Fruit fly (Drosophila melanogaster) whole organism, embryonic: ENCODE results near the gene CG13995.
A peak's percentile ranks its signal among the peaks of the same experiment; 100 is the strongest.

Experiments
- Abd-B ChIP-seq: fragments of 200-800 bp; sonication (Bioruptor generic); optimal IDR thresholded peaks from 2 replicates; lab custom pipeline; 2018; ENCODE audit warnings: missing biosample characterization, mild to moderate bottlenecking, missing genetic modification characterization, moderate library complexity
- Awh ChIP-seq: fragments of 200-800 bp; sonication (Bioruptor generic); IDR thresholded peaks from 2 replicates; pipeline ENCODE4, ENCODE4 v1.3.6; 2022; ENCODE audit warnings: missing biosample characterization, missing genetic modification characterization
- CG10267 ChIP-seq: fragments of 200-800 bp; sonication (Bioruptor generic); optimal IDR thresholded peaks from 2 replicates; lab custom pipeline; 2018; ENCODE audit warnings: missing biosample characterization, mild to moderate bottlenecking, missing genetic modification characterization, moderate library complexity
- CG11247 ChIP-seq: fragments of 200-800 bp; sonication (Bioruptor generic); IDR thresholded peaks from 2 replicates; pipeline ENCODE4 v1.3.6; 2022; ENCODE audit warnings: missing biosample characterization, missing genetic modification characterization
- CG13287 ChIP-seq: fragments of 200-800 bp; sonication (Bioruptor generic); IDR thresholded peaks from 2 replicates; pipeline ENCODE4 v1.3.6; 2022; ENCODE audit warnings: missing biosample characterization, missing genetic modification characterization; ENCODE audit not compliant: partially characterized antibody
- CG14860 ChIP-seq: fragments of 200-800 bp; sonication (Bioruptor generic); IDR thresholded peaks from 3 replicates; pipeline ENCODE4 v1.3.6; 2022; ENCODE audit warnings: missing biosample characterization, missing genetic modification characterization; ENCODE audit not compliant: partially characterized antibody
- CG15514 ChIP-seq: fragments of 200-800 bp; sonication (Bioruptor generic); optimal IDR thresholded peaks from 3 replicates; lab custom pipeline; 2017; ENCODE audit warnings: missing biosample characterization, missing genetic modification characterization, mild to moderate bottlenecking, moderate library complexity, missing genetic modification reagents
- CG16815 ChIP-seq: fragments of 200-800 bp; sonication (Bioruptor generic); optimal IDR thresholded peaks from 3 replicates; lab custom pipeline; 2017; ENCODE audit warnings: missing biosample characterization, mild to moderate bottlenecking, missing genetic modification characterization
- CG17359 ChIP-seq: fragments of 200-800 bp; sonication (Bioruptor generic); optimal IDR thresholded peaks from 3 replicates; lab custom pipeline; 2018; ENCODE audit warnings: missing biosample characterization, mild to moderate bottlenecking, missing genetic modification characterization, moderate library complexity
- CG2116 ChIP-seq: fragments of 200-800 bp; sonication (Bioruptor generic); optimal IDR thresholded peaks from 3 replicates; lab custom pipeline; 2018; ENCODE audit warnings: missing biosample characterization, mild to moderate bottlenecking, missing genetic modification characterization
- CG2120 ChIP-seq: fragments of 200-800 bp; sonication (Bioruptor generic); optimal IDR thresholded peaks from 3 replicates; lab custom pipeline; 2016; ENCODE audit warnings: missing biosample characterization, missing genetic modification characterization
- CG2129 ChIP-seq: fragments of 200-800 bp; sonication (Bioruptor generic); IDR thresholded peaks from 2 replicates; pipeline ENCODE4 v1.3.6; 2022; ENCODE audit warnings: missing biosample characterization, missing genetic modification characterization; ENCODE audit not compliant: partially characterized antibody
- CG2889 ChIP-seq: fragments of 200-800 bp; sonication (Bioruptor generic); IDR thresholded peaks from 3 replicates; pipeline ENCODE4 v1.3.6; 2022; ENCODE audit warnings: missing biosample characterization, missing genetic modification characterization
- CG34224 ChIP-seq: fragments of 200-800 bp; sonication (Bioruptor generic); IDR thresholded peaks from 3 replicates; pipeline ENCODE4 v1.3.6; 2022; ENCODE audit warnings: missing biosample characterization, missing genetic modification characterization; ENCODE audit not compliant: partially characterized antibody
- CG4404 ChIP-seq: fragments of 200-800 bp; sonication (Bioruptor generic); IDR thresholded peaks from 2 replicates; pipeline ENCODE4 v1.3.6; 2022; ENCODE audit warnings: missing biosample characterization, missing genetic modification characterization
- CG4617 ChIP-seq: fragments of 200-800 bp; sonication (Bioruptor generic); optimal IDR thresholded peaks from 3 replicates; lab custom pipeline; 2016; ENCODE audit warnings: missing biosample characterization, missing genetic modification characterization, borderline replicate concordance
- CG9437 ChIP-seq: fragments of 200-800 bp; sonication (Bioruptor generic); optimal IDR thresholded peaks from 2 replicates; lab custom pipeline; 2018; ENCODE audit warnings: missing biosample characterization, mild to moderate bottlenecking, missing genetic modification characterization
- CG9797 ChIP-seq: fragments of 200-800 bp; sonication (Bioruptor generic); optimal IDR thresholded peaks from 3 replicates; lab custom pipeline; 2018; ENCODE audit warnings: missing biosample characterization, mild to moderate bottlenecking, missing genetic modification characterization
- CrebB ChIP-seq: fragments of 200-800 bp; sonication (Bioruptor generic); optimal IDR thresholded peaks from 3 replicates; lab custom pipeline; 2018; ENCODE audit warnings: missing biosample characterization, mild to moderate bottlenecking, missing genetic modification characterization
- D19A ChIP-seq: fragments of 200-800 bp; optimal IDR thresholded peaks from 3 replicates; lab custom pipeline; 2019; ENCODE audit warnings: missing biosample characterization, mild to moderate bottlenecking, missing genetic modification characterization, moderate library complexity
- Dad ChIP-seq: fragments of 200-800 bp; sonication (Bioruptor generic); optimal IDR thresholded peaks from 3 replicates; lab custom pipeline; 2016; ENCODE audit warnings: missing biosample characterization, missing genetic modification characterization
- Dll ChIP-seq: fragments of 200-800 bp; sonication (Bioruptor generic); IDR thresholded peaks from 4 replicates; pipeline ENCODE4 v1.3.6; 2022; ENCODE audit warnings: missing biosample characterization, missing genetic modification characterization; ENCODE audit not compliant: partially characterized antibody
- Drgx ChIP-seq: fragments of 200-800 bp; sonication (Bioruptor generic); IDR thresholded peaks from 2 replicates; pipeline ENCODE4 v1.3.6; 2022; ENCODE audit warnings: missing biosample characterization, missing genetic modification characterization
- Lpt ChIP-seq: fragments of >200 bp; optimal IDR thresholded peaks from 2 replicates; lab custom pipeline; 2018; ENCODE audit warnings: missing biosample characterization, missing genetic modification characterization
- Max ChIP-seq: fragments of 200-800 bp; sonication (Bioruptor generic); optimal IDR thresholded peaks from 2 replicates; lab custom pipeline; 2016; ENCODE audit warnings: missing biosample characterization, mild to moderate bottlenecking, missing genetic modification characterization
- Med ChIP-seq: fragments of 200-800 bp; sonication (Bioruptor generic); peaks from one replicate; lab custom pipeline; 2016; ENCODE audit warnings: missing biosample characterization, missing genetic modification characterization, mild to moderate bottlenecking, inconsistent platforms, moderate library complexity
- Oli ChIP-seq: fragments of 200-800 bp; sonication (Bioruptor generic); optimal IDR thresholded peaks from 2 replicates; lab custom pipeline; 2018; ENCODE audit warnings: missing biosample characterization, mild to moderate bottlenecking, missing genetic modification characterization, moderate library complexity
- Optix ChIP-seq: fragments of 200-800 bp; sonication (Bioruptor generic); IDR thresholded peaks from 3 replicates; pipeline ENCODE4 v1.3.6; 2022; ENCODE audit warnings: missing biosample characterization, missing genetic modification characterization
- Ptx1 ChIP-seq: fragments of 200-800 bp; sonication (Bioruptor generic); IDR thresholded peaks from 2 replicates; pipeline ENCODE4 v1.3.6; 2022; ENCODE audit warnings: missing biosample characterization, missing genetic modification characterization
- Sin3A ChIP-seq: fragments of >200 bp; optimal IDR thresholded peaks from 2 replicates; lab custom pipeline; 2018
- Sry-δ ChIP-seq: fragments of 200-800 bp; sonication (Bioruptor generic); optimal IDR thresholded peaks from 2 replicates; lab custom pipeline; 2016; ENCODE audit warnings: missing biosample characterization, missing genetic modification characterization
- YL-1 ChIP-seq: fragments of 200-800 bp; sonication (Bioruptor generic); optimal IDR thresholded peaks from 3 replicates; lab custom pipeline; 2017; ENCODE audit warnings: missing biosample characterization, mild to moderate bottlenecking, missing genetic modification characterization
- bigmax ChIP-seq: fragments of 200-800 bp; sonication (Bioruptor generic); optimal IDR thresholded peaks from 2 replicates; lab custom pipeline; 2018; ENCODE audit warnings: missing biosample characterization, mild to moderate bottlenecking, missing genetic modification characterization
- bsh ChIP-seq, 2 experiments: fragments of 200-800 bp; sonication (Bioruptor generic); optimal IDR thresholded peaks; 2 replicates each; lab custom pipeline; 2017 to 2018; ENCODE audit warnings: mild to moderate bottlenecking in 2 of 2, missing biosample characterization in 2 of 2, missing genetic modification characterization in 2 of 2, moderate library complexity in 1 of 2
- caup ChIP-seq: fragments of 200-800 bp; sonication (Bioruptor generic); optimal IDR thresholded peaks from 3 replicates; lab custom pipeline; 2017; ENCODE audit warnings: missing biosample characterization, mild to moderate bottlenecking, missing genetic modification characterization, moderate library complexity; ENCODE audit not compliant: severe bottlenecking
- chif ChIP-seq, 2 experiments: fragments of 200-800 bp; sonication (Bioruptor generic); optimal IDR thresholded peaks; 3 replicates each; lab custom pipeline; 2016; ENCODE audit warnings: missing biosample characterization in 2 of 2, missing genetic modification characterization in 2 of 2
- chn ChIP-seq: fragments of 200-800 bp; sonication (Bioruptor generic); optimal IDR thresholded peaks from 2 replicates; lab custom pipeline; 2016; ENCODE audit warnings: missing biosample characterization, missing genetic modification characterization
- ci ChIP-seq: fragments of 200-800 bp; sonication (Bioruptor generic); IDR thresholded peaks from 3 replicates; pipeline ENCODE4 v1.3.6; 2022; ENCODE audit warnings: missing biosample characterization, missing genetic modification characterization
- crc ChIP-seq: fragments of 200-800 bp; sonication (Bioruptor generic); optimal IDR thresholded peaks from 2 replicates; lab custom pipeline; 2016; ENCODE audit warnings: missing biosample characterization, missing genetic modification characterization
- crol ChIP-seq: fragments of 200-800 bp; sonication (Bioruptor generic); IDR thresholded peaks from 2 replicates; pipeline ENCODE4 v1.3.6; 2022; ENCODE audit warnings: missing biosample characterization, missing genetic modification characterization
- gfzf ChIP-seq: fragments of 200-800 bp; sonication (Bioruptor generic); optimal IDR thresholded peaks from 2 replicates; lab custom pipeline; 2016; ENCODE audit warnings: missing biosample characterization, mild to moderate bottlenecking, missing genetic modification characterization, moderate library complexity
- lilli ChIP-seq: fragments of 200-800 bp; sonication (Bioruptor generic); optimal IDR thresholded peaks from 3 replicates; lab custom pipeline; 2016; ENCODE audit warnings: missing biosample characterization, missing genetic modification characterization
- nerfin-1 ChIP-seq: fragments of 200-800 bp; sonication (Bioruptor generic); optimal IDR thresholded peaks from 3 replicates; lab custom pipeline; 2019; ENCODE audit warnings: missing biosample characterization, mild to moderate bottlenecking, missing genetic modification characterization, moderate library complexity
- prd ChIP-seq, 3 experiments: fragments of >200 bp in 2 of 3; fragments of 200-800 bp in 1 of 3; sonication (Bioruptor generic) in 1 of 3; optimal IDR thresholded peaks in 2 of 3; IDR thresholded peaks in 1 of 3; 2 replicates in 2 of 3; 3 replicates in 1 of 3; pipeline versions ENCODE4 v1.3.6 to Lab custom; 2017 to 2022; ENCODE audit warnings: missing biosample characterization in 1 of 3, missing genetic modification characterization in 1 of 3
- ranshi ChIP-seq: fragments of 200-800 bp; sonication (Bioruptor generic); IDR thresholded peaks from 2 replicates; pipeline ENCODE4 v1.3.6; 2022; ENCODE audit warnings: missing biosample characterization, missing genetic modification characterization
- sens ChIP-seq: fragments of 200-800 bp; sonication (Bioruptor generic); peaks from one replicate; lab custom pipeline; 2016; ENCODE audit warnings: missing biosample characterization, missing genetic modification characterization
- stwl ChIP-seq: fragments of 200-800 bp; sonication (Bioruptor generic); optimal IDR thresholded peaks from 3 replicates; lab custom pipeline; 2018; ENCODE audit warnings: missing biosample characterization, mild to moderate bottlenecking, missing genetic modification characterization, moderate library complexity
- trem ChIP-seq: fragments of 200-800 bp; optimal IDR thresholded peaks from 3 replicates; lab custom pipeline; 2019; ENCODE audit warnings: missing biosample characterization, mild to moderate bottlenecking, missing genetic modification characterization, moderate library complexity
- vfl ChIP-seq: fragments of 200-800 bp; sonication (Bioruptor generic); optimal IDR thresholded peaks from 2 replicates; lab custom pipeline; 2016; ENCODE audit warnings: missing biosample characterization, missing genetic modification characterization
- vvl ChIP-seq: fragments of 200-800 bp; sonication (Bioruptor generic); IDR thresholded peaks from 2 replicates; pipeline ENCODE4 v1.3.6; 2022; ENCODE audit warnings: missing biosample characterization, missing genetic modification characterization

Gene CG13995

DNA sequence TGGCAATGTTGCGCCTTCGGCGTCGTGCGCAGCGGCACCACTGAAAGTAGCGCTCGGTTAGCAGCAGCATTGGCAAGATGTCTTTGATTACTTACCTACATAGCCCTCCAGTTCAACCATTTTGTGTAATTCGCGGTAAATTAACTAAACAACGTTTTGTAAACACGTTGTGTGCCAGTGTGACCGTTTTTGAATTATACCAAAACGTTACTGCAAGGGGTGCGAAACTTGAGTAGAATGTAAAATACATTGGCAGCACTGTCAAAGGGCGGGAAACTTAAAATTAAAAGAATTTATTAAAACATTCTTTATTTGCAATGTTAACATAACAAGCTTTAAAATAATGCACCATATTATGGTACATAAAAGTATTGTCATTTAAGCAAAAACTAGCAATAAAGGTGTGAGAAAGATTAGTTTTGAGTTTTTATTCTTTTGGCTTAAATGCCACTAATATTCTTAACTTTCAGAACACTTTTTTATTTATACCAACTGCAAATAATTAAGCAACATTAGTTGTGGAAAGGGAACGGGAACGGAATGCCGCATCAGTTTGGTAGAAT, 29.7 kb upstream of the CG13995 start, which contains the start of gene CG9107 (continued):
- TF ChIP-seq gfzf (peak; percentile 86), Ptx1 (no peak), CG17359 (peak; percentile 3), Sin3A (lab: Kevin White, UChicago) (peak; percentile 29), CG13287 (GFP tag; lab: Robert Waterston, UW) (peak; percentile 32; the same call in 1 of the 2 replicates), YL-1 (GFP tag; lab: Kevin White, UChicago) (peak; percentile 25), CG34224 (GFP tag; lab: Robert Waterston, UW) (0 out of 3 replicates have a peak, but pooled peaks have one; percentile 16), Oli (no peak), Awh (GFP tag; lab: Robert Waterston, UW) (no peak), crc (no peak), stwl (peak; percentile 81), Dad (no peak), Abd-B (GFP tag; lab: Kevin White, UChicago) (no peak), Med (peak; percentile 44), ranshi (GFP tag; lab: Robert Waterston, UW) (no peak), CG9437 (peak; percentile 90), ci (GFP tag; lab: Robert Waterston, UW) (peak; percentile 42; the same call in 1 of the 3 replicates), caup (GFP tag; lab: Kevin White, UChicago) (no peak), CG4617 (GFP tag; lab: Kevin White, UChicago) (peak; percentile 47), CG14860 (GFP tag; lab: Robert Waterston, UW) (0 out of 3 replicates have a peak, but pooled peaks have one; percentile 11), crol (no peak), Max (GFP tag; lab: Kevin White, UChicago) (peak; percentile 47), CG2116 (no peak), CG16815 (GFP tag; lab: Kevin White, UChicago) (no peak), CG10267 (peak; percentile 34), Dll (GFP tag; lab: Robert Waterston, UW) (peak; percentile 37; the same call in 1 of the 4 replicates), CG9797 (GFP tag; lab: Kevin White, UChicago) (peak; percentile 89), Lpt (GFP tag; lab: Kevin White, UChicago) (no peak), lilli (GFP tag; lab: Kevin White, UChicago) (no peak), nerfin-1 (no peak), CG15514 (peak; percentile 39), trem (tag; lab: Kevin White, UChicago) (peak; percentile 90), CG11247 (no peak)
- TF ChIP-seq, all 482 proteins: peak for 49

DNA sequence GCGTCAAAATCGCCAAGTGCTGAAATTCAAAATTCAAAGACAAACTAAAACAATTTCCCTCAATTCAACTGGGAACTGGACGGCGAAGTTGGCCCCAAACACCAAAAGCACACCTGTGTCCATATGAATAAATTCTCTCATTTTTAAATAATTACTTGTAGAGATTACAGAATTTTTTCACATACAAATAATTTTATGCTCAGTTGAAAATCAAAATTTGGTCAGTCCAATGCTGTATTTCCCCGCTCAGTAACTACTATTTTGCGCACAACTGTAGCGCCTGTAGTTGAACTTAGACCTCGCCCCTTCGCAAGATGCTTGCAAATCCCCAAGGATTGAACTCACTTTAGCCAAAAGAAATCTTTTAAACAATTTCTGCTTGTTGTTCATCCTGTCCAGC, 25.4 kb upstream of the CG13995 start:
- TF ChIP-seq CG4404 (GFP tag; lab: Robert Waterston, UW) (0 out of 2 replicates have a peak, but pooled peaks have one; percentile 10), vvl (GFP tag; lab: Robert Waterston, UW) (peak; percentile 64; the same call in 1 of the 2 replicates), chif (GFP tag; optimal IDR thresholded peaks at IDR 0.05; lab: Kevin White, UChicago) (peak in 1 of 2 experiments; percentile 4), CG2889 (GFP tag; lab: Robert Waterston, UW) (0 out of 3 replicates have a peak, but pooled peaks have one; percentile 13), chn (no peak), Drgx (0 out of 2 replicates have a peak, but pooled peaks have one; percentile 9), bsh (GFP tag; optimal IDR thresholded peaks at IDR 0.05; lab: Kevin White, UChicago) (peak in 1 of 2 experiments; percentile 36), D19A (tag; lab: Kevin White, UChicago) (no peak), bigmax (no peak), CG2120 (GFP tag; lab: Kevin White, UChicago) (peak; percentile 25), CG2129 (GFP tag; lab: Robert Waterston, UW) (no peak), Sry-δ (GFP tag; lab: Kevin White, UChicago) (no peak), Optix (GFP tag; lab: Robert Waterston, UW) (0 out of 3 replicates have a peak, but pooled peaks have one; percentile 7), CrebB (tag; lab: Kevin White, UChicago) (no peak), sens (GFP tag; lab: Kevin White, UChicago) (peak; percentile 79), crc (no peak), vfl (GFP tag; lab: Kevin White, UChicago) (no peak), prd (optimal IDR thresholded peaks at IDR 0.05; lab: Kevin White, UChicago) (no peak), prd (GFP tag; IDR thresholded peaks at IDR 0.05; lab: Robert Waterston, UW) (peak; percentile 33; the same call in 1 of the 3 replicates)
